Fruit fly (Drosophila melanogaster): Measurements from ENCODE around the gene CG43321.

The CG43321 gene

dm6 chr2L:7028440-7028839 is 16.4 kb downstream of the CG43321 start:
- TF ChIP-seq CG6854 (GFP tag; optimal IDR thresholded peaks at IDR 0.05) = peak; percentile 1
- no peak for TF ChIP-seq eg (GFP tag; IDR thresholded peaks at IDR 0.05)

- no peak for TF ChIP-seq Sox14 (GFP tag; optimal IDR thresholded peaks at IDR 0.05)
Measured at dm6 chr2L:7028990-7029389, 16.9 kb downstream of the CG43321 start.

- TF ChIP-seq CG6808 (GFP tag; optimal IDR thresholded peaks at IDR 0.05) (no peak), CG11902 (GFP tag; optimal IDR thresholded peaks at IDR 0.05) (no peak), lz (GFP tag; optimal IDR thresholded peaks at IDR 0.05) (peak; percentile 58), Lpt (GFP tag; optimal IDR thresholded peaks at IDR 0.05) (no peak), OdsH (GFP tag; optimal IDR thresholded peaks at IDR 0.05) (peak; percentile 13), Gug (GFP tag; IDR thresholded peaks at IDR 0.05) (no peak), Sox102F (GFP tag; optimal IDR thresholded peaks at IDR 0.05) (no peak), CG8632 (GFP tag; optimal IDR thresholded peaks at IDR 0.05) (no peak), dac (GFP tag; optimal IDR thresholded peaks at IDR 0.05) (no peak), esn (GFP tag; optimal IDR thresholded peaks at IDR 0.05) (peak; percentile 56), CG4318 (GFP tag; optimal IDR thresholded peaks at IDR 0.05) (no peak), CG3919 (GFP tag; optimal IDR thresholded peaks at IDR 0.05) (peak; percentile 35), CG32006 (GFP tag; optimal IDR thresholded peaks at IDR 0.05) (no peak), CG11762 (GFP tag; optimal IDR thresholded peaks at IDR 0.05; ENCODE audit: insufficient read depth) (no peak), achi (GFP tag; optimal IDR thresholded peaks at IDR 0.05) (no peak), vri (GFP tag; optimal IDR thresholded peaks at IDR 0.05) (peak; percentile 39), CG6854 (GFP tag; optimal IDR thresholded peaks at IDR 0.05) (no peak), Hr4 (GFP tag; optimal IDR thresholded peaks at IDR 0.05) (peak; percentile 26), CG9139 (GFP tag; optimal IDR thresholded peaks at IDR 0.05) (no peak), CG31627 (GFP tag; optimal IDR thresholded peaks at IDR 0.05) (peak; percentile 62), topi (GFP tag; optimal IDR thresholded peaks at IDR 0.05) (peak; percentile 42), Ets96B (tag; optimal IDR thresholded peaks at IDR 0.05) (no peak), spab (GFP tag; optimal IDR thresholded peaks at IDR 0.05) (no peak), Blimp-1 (GFP tag; optimal IDR thresholded peaks at IDR 0.05) (no peak), salr (GFP tag; optimal IDR thresholded peaks at IDR 0.05) (no peak), Met (GFP tag; optimal IDR thresholded peaks at IDR 0.05) (peak; percentile 21), Ets21C (GFP tag; optimal IDR thresholded peaks at IDR 0.05) (no peak), CG34406 (GFP tag; optimal IDR thresholded peaks at IDR 0.05) (no peak), svp (GFP tag) (no peak), Sox14 (GFP tag; optimal IDR thresholded peaks at IDR 0.05) (peak; percentile 53), Smox (GFP tag; optimal IDR thresholded peaks at IDR 0.05) (no peak), cyc (GFP tag; optimal IDR thresholded peaks at IDR 0.05) (peak; percentile 47), CG15336 (GFP tag; IDR thresholded peaks at IDR 0.05) (no peak), CG6792 (GFP tag; optimal IDR thresholded peaks at IDR 0.05) (no peak), ss (GFP tag; optimal IDR thresholded peaks at IDR 0.05) (no peak), CG7368 (GFP tag; optimal IDR thresholded peaks at IDR 0.05) (no peak), Sox15 (GFP tag; optimal IDR thresholded peaks at IDR 0.05) (no peak), CG8319 (GFP tag; optimal IDR thresholded peaks at IDR 0.05) (no peak), CG1621 (tag; optimal IDR thresholded peaks at IDR 0.05) (peak; percentile 43), CG3032 (tag; optimal IDR thresholded peaks at IDR 0.05) (peak; percentile 12), net (GFP tag; optimal IDR thresholded peaks at IDR 0.05) (no peak), CG11294 (GFP tag; IDR thresholded peaks at IDR 0.05) (no peak), CG16779 (tag; optimal IDR thresholded peaks at IDR 0.05) (no peak), Eip93F (GFP tag; optimal IDR thresholded peaks at IDR 0.05) (no peak), Hr39 (GFP tag; optimal IDR thresholded peaks at IDR 0.05) (peak; percentile 53), fd59A (GFP tag; optimal IDR thresholded peaks at IDR 0.05) (no peak), eg (GFP tag; IDR thresholded peaks at IDR 0.05) (no peak), fkh (GFP tag; optimal IDR thresholded peaks at IDR 0.05) (peak; percentile 76)
Measured at dm6 chr2L:7032517-7032951, 20.5 kb downstream of the CG43321 start, which contains the start of the genes Rab30 and Caper. Gene Rab30 (minus strand): TSS chr2L:7032606. Gene Caper (plus strand): TSS chr2L:7032721.
